Fruit fly (Drosophila melanogaster) S2 (cell line): Measurements from ENCODE around the gene CG18649.

Experiments used
- CG8478 ChIP-seq: fragments of >200 bp; optimal IDR thresholded peaks from 2 replicates; lab custom pipeline; 2018
- CTCF ChIP-seq, 2 experiments: fragments of >200 bp; optimal IDR thresholded peaks; 2 replicates each; lab custom pipeline; 2018

CG18649 gene

DNA sequence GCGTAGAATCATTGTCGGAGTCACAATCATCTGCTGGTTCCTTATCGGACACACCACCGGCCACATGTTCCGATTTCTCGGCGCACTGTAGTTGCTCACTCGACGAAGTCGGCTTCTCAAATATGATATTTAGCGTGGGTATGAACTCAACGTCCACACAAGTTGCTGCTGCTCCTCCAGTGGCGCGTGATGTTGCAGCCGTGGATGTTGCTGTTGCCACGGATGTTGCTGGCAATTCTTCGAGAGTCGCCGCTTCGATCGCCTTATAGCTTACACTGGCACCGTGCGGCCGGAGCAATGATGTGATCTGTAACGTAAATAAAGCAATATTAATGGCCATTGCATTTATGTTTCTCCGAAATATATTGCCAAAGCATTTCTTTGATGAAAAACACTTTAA is 30.4 kb upstream of the CG18649 start:
- TF ChIP-seq CG8478 (lab: Kevin White, UChicago) = no peak
- TF ChIP-seq CTCF (optimal IDR thresholded peaks at IDR 0.05; lab: Kevin White, UChicago) = no peak

DNA sequence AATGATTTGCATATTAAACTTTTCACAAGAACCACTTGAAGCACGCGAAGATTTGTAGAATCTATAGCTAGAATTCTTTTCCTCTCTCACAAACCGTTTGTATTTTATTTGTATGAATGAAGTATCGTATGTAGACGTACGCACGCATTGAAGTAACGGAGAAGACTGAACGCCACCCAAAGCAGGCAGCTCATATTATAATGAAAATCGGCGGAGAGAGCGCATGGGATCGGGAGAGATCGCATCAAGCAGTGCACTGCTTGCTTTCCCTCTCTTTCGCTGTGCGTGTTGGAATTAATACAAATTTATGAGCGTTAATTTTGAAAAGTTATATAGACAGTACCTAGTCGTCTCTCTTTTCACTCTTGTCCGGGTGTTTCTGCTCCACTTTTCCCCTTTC is 25.3 kb upstream of the CG18649 start:
- no peak for TF ChIP-seq CG8478 (lab: Kevin White, UChicago)
- TF ChIP-seq CTCF (optimal IDR thresholded peaks at IDR 0.05; lab: Kevin White, UChicago) = peak; percentile 7 to 11

DNA sequence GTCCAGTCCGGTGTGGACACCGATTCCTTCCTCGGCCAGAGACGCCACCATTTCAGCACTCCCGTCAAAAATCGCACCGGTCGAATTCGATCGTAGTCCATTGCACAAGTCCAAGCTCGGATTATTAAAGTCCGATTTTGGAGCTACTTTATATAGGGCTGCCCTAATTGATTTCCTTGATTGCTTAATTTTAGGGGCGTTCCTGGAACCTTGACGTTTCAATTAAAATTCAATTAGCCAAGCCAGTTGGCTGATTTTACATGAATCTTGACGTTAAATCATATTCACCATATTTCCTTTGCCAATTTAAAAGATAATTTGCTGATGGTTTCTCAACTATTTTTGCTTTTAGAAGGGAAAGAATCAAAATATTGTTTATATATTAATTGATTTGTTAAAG is 24.4 kb upstream of the CG18649 start, which contains the start of gene Or71a:
Gene Or71a, minus strand, starts transcription at position 101 of the 400 bp plus-strand sequence.
- TF ChIP-seq CG8478 (lab: Kevin White, UChicago) = no peak
- TF ChIP-seq CTCF (optimal IDR thresholded peaks at IDR 0.05; lab: Kevin White, UChicago) = no peak

DNA sequence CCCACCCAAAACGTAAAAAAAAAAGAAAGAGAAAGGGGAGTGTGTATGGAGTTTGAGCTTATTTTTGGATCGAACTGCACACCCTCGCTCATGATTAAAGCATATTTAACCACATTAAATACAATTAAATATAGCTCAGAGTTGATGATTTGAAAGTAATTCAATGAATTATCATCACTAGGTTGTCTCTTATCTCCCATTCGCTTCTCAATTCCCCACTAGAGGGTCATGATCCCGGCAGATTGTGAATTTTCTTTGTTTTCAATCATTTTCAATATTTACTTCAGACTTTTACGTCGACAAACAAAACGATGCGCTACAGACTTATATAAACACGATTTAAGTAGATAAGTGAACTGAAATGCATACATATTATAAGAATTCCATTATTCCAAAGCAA is 22.4 kb upstream of the CG18649 start:
- TF ChIP-seq CTCF (optimal IDR thresholded peaks at IDR 0.05; lab: Kevin White, UChicago) = no peak
- TF ChIP-seq CG8478 (lab: Kevin White, UChicago) = no peak

DNA sequence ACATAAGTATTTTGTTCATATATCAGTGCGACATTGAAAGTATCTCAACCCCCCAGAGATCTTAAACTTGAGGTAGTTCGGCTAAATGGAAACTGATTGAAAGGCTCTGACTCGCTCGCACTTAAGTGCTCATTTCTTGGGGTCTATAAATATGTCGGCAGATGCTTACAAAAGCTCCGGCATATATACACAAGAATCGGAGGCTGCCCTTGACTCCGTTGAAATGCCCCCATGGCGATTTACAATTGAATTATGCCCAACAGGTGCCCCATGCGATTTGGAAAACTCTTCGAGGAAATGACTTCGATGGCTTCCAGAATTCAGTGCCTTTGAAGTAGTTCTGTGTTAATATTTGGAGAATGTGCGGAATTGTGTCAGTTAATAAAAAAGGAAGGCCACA is 19.7 kb upstream of the CG18649 start:
- TF ChIP-seq CTCF (optimal IDR thresholded peaks at IDR 0.05; lab: Kevin White, UChicago) (no peak), CG8478 (lab: Kevin White, UChicago) (no peak)

DNA sequence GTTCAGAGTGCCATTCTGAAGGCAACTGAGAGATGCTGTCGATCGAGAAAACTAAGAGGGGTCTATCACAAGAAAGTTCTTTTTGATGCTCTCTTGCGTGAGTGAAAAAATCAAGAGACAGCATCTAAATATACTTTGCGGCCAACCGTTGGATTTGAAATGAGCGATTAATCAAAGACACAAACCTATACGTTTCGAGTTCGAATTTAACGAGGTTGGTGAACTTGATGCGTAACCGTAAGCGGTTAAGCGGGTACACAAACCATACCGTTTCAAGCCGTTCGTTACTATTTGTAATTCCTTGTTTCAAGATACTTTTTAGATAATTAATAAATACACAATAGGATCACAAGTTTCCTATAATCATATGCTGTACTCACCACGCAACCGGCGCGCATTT is 18.2 kb upstream of the CG18649 start:
- TF ChIP-seq CG8478 (lab: Kevin White, UChicago) (no peak), CTCF (optimal IDR thresholded peaks at IDR 0.05; lab: Kevin White, UChicago) (peak; percentile 53 to 68)

DNA sequence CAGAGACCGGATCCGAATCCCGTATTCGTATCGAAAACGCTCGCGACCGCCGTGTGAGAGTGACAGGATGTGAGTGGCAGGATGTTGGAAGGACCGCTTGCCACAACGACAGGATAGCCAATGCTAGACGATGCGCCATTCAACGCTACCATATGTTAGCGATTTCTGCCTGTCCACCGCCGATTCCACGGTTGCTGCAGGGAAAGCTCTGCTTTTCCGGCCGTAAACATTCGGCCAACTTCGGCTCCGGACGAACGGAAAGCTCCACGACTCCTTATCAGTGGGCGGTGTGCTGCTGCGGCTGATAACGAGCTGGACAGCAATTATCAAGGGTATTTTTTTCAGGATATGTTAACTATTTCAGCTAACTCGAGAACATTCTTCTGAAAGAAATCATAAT is 10.9 kb upstream of the CG18649 start, which contains the start of gene Sytbeta:
Gene Sytbeta, minus strand, starts transcription at position 101 of the 400 bp plus-strand sequence.
- TF ChIP-seq CG8478 (lab: Kevin White, UChicago) (no peak), CTCF (optimal IDR thresholded peaks at IDR 0.05; lab: Kevin White, UChicago) (no peak)

DNA sequence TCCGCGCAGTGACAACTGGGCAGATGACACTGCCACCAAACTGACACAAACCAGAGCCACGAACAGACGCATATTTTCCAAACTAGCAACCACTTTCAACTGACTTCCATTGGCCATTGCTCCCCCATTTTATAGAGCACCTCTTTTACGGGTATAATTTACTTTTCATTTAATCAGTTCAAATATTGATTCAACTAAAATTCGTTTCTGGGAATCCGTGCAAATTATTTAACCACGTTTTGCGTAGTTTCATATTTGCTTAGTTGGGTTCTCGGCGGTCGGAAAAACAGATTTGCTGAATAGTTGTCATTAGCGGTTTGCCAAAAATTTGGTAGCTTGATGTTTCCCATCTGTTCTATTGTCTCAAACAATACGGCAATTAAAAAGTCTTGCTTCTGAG is 7.7 kb upstream of the CG18649 start, which contains the start of gene CG13460:
Gene CG13460, minus strand, starts transcription at position 101 of the 400 bp plus-strand sequence.
- TF ChIP-seq CTCF (optimal IDR thresholded peaks at IDR 0.05; lab: Kevin White, UChicago) (no peak), CG8478 (lab: Kevin White, UChicago) (no peak)

DNA sequence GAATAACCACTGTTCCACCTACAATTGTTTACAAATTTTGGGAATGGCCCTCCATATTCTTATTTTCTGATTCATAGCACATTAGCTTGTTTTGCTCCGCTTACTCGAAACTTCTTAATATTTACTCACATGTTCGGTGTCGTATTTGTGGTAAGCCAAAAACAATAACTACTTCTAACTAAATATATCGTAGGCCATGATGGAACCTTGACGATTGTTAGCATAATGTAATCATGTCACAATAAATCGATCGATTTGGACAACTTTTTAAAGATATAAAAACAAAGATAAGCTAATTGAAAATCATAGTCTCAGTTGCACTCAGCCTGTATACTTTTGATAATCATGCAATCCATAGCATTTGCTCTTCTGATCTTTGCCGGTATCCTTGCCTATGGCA is 542 bp upstream of the CG18649 start, which contains the start of gene EAChm:
Gene EAChm, plus strand, starts transcription at position 301 of the 400 bp plus-strand sequence.
- TF ChIP-seq CTCF (optimal IDR thresholded peaks at IDR 0.05; lab: Kevin White, UChicago) (no peak), CG8478 (lab: Kevin White, UChicago) (no peak)

DNA sequence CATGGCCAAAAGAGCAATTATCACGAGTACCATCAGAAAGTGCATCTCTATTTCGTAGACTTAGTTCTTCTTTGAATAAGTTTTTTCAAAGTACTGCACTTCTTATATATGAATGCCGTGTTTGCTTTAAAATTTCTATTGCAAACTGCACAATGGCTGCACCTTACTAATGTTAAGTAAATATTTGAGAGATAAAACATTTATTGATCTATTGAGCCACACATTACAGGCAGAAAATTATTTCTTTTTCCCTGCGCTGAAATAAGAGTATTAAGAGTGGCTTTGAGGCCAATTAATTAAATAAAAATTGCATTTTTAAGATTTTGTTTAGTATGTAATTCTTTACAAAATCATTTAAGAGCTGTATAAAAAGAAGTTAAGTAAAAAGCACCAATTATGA is 684 bp downstream of the CG18649 start, which contains the start of gene CG43680:
Gene CG43680, minus strand, starts transcription at position 101 of the 400 bp plus-strand sequence.
- TF ChIP-seq CTCF (optimal IDR thresholded peaks at IDR 0.05; lab: Kevin White, UChicago) (no peak), CG8478 (lab: Kevin White, UChicago) (no peak)

DNA sequence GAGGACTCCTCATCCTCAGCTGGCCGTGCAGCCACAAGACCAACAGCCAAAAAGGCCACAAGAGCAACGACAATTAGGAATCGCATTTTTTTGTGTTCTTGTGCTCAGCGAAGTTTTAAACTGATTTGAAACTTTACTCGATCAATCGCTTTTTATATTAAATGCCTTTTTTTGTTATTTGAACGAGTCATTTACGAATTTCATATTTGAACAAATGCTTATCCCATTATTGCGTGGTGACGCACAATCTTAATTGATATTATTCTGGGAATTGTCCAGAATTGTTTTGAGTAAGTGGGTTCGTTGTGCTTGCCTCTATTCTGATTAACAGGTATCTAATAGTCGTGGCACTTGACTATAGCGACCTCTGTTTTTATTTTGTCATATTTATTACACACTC is 1.5 kb downstream of the CG18649 start, which contains the start of gene CG13461:
Gene CG13461, minus strand, starts transcription at position 101 of the 400 bp plus-strand sequence.
- TF ChIP-seq CTCF (optimal IDR thresholded peaks at IDR 0.05; lab: Kevin White, UChicago) (no peak), CG8478 (lab: Kevin White, UChicago) (no peak)

DNA sequence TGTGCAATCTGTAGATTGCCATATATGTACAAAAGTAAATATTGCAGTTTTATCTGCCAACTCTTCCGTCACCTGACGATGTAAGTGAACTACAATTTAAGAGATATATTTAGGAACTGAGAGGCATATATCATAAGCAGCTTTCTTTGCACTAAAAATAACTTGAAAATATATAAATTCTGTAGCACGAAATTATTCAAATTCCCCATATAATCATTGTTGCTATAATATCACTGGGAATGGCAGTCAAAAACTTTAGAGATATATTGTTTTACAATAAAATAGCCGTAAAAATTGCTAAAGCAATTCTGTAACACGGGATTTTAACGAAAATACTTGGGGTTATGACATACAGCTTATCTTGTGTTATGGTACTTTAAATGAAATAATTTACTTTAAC is 2.6 kb downstream of the CG18649 start, which contains the start of gene CG43679:
Gene CG43679, minus strand, starts transcription at position 101 of the 400 bp plus-strand sequence.
- TF ChIP-seq CG8478 (lab: Kevin White, UChicago) = no peak
- TF ChIP-seq CTCF (optimal IDR thresholded peaks at IDR 0.05; lab: Kevin White, UChicago) = no peak

DNA sequence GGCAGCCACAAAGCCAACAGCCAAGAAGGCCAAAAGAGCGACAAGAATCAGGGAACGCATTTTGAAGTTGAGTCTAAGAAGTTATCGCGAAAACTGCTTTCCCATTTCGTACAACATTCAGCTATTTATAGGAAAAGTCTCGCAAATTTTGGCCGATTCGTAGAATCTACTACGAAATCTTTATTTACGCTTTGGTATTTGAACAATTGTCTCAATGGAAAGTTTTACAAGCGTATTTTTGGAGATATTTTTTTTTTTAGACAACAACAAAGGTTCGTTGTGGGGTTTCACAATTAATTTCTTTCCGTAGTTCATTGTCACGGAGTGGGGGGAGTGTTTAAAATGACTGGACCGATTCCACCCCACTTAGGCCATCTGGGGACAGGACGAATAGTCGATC is 3.2 kb downstream of the CG18649 start, which contains the start of gene CG12310:
Gene CG12310, minus strand, starts transcription at position 101 of the 400 bp plus-strand sequence.
- TF ChIP-seq CG8478 (lab: Kevin White, UChicago) = no peak
- no peak for TF ChIP-seq CTCF (optimal IDR thresholded peaks at IDR 0.05; lab: Kevin White, UChicago)

DNA sequence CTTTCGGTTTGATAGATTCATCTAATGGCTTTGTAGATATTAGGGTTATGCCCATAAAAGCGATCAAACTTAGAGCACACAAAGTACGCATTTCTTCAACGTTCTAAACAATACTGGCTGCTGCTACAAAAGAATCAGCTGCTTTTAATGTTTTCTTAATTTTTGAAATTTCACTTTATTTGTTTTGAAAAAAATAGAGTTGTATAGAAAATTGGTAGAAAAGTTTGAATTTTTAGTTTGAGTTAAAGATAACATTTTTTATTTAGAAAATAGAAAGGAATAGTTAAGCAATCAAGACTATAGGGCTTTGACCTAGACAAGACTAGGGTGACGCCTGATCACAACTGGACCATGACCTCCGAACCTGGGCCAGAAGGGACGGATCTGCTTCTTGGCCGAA is 3.8 kb downstream of the CG18649 start, which contains the start of gene CG18581:
Gene CG18581, minus strand, starts transcription at position 101 of the 400 bp plus-strand sequence.
- TF ChIP-seq CG8478 (lab: Kevin White, UChicago) (no peak), CTCF (optimal IDR thresholded peaks at IDR 0.05; lab: Kevin White, UChicago) (no peak)

DNA sequence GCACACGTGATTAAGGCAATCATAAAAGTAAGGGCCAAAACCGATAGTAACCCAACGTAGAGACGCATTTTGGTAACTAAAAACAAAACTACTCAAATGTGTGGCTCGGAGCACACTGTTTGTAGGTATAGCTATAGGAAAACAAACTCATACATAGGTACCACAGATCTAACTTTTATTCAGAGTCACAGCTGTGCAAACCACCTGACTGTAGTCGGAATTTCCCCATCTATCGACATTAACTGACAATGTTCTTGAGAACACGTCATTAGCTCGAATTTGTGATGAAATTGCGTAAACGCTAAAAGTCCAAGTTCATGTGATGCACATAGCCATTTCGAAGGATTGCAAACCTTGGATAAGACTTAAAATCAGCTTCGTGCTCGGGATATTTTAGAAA is 4.5 kb downstream of the CG18649 start, which contains the start of gene CG43678:
Gene CG43678, minus strand, starts transcription at position 101 of the 400 bp plus-strand sequence.
- TF ChIP-seq CG8478 (lab: Kevin White, UChicago) (no peak), CTCF (optimal IDR thresholded peaks at IDR 0.05; lab: Kevin White, UChicago) (no peak)

DNA sequence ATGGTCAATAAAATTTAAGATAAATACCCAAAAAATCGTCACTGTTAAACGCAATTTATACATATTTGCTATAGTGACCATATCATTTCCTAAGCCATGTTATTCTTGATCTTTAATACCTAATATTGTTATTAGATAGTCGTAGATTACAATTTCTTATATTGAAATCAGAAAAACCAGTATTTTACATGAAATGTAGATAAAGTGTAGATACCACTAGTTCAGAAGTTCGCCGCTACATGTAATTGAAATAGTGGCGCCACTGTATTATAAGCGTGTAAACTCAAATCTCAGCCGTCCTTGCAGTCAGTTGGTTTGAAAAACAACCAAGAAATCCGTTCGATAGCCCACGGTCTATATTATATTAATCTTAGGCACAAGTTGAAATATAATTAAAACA is 5.8 kb downstream of the CG18649 start:
- no peak for TF ChIP-seq CG8478 (lab: Kevin White, UChicago)
- TF ChIP-seq CTCF (optimal IDR thresholded peaks at IDR 0.05; lab: Kevin White, UChicago) = peak; percentile 84 to 90
